Worm (Caenorhabditis elegans): ENCODE measurements around the gene mrpl-32.

mrpl-32 gene

DNA sequence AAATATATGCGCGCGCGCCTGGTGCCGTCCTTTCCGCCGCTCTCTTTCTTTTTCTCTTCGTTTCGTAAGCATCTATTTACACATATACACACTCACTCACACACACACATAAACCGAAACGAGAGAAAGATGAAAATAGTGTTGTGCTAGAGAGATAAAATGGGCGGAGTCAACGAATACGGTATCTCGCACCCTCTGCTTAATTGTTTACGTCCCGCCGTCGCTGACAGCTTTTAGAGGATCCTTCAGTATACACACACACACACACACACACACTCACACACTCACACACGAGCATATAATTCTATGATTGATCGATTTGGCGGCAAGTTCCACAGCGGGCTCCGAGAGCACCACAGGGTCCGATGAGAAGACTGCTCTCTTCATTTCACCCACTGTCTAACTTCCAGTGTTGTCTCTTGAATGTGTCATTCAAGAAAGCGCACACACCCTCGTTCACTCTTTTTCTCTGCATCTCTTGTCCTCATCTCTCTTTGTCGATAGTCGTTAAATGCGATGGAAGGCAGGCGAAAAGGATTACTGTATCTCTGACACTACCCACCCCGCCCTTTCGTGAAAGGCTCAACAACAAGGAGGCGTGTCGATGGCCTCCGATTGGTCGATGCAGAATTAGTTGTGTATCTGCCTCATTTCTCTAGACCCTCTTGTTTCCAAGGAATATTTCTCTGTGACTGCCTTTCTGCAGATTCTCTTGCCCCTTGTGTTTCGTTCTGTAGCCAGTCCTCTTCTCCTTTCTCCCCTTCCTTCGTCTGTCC, 32.2 kb upstream of the mrpl-32 start (continued):
- TF ChIP-seq B0261.1 (tag; optimal IDR thresholded peaks at IDR 0.05) (no peak), snpc-1.3 (tag; optimal IDR thresholded peaks at IDR 0.05; ENCODE audit: insufficient read depth) (no peak), nhr-179 (tag; optimal IDR thresholded peaks at IDR 0.05) (no peak), bed-1 (GFP tag; IDR thresholded peaks at IDR 0.05) (no peak), ZK185.1 (tag; optimal IDR thresholded peaks at IDR 0.05; ENCODE audit: poor library complexity, severe bottlenecking) (peak; percentile 41), lsl-1 (GFP tag; optimal IDR thresholded peaks at IDR 0.05) (no peak), Y79H2A.3 (GFP tag; conservative IDR thresholded peaks at IDR 0.05) (no peak), attf-5 (GFP tag; optimal IDR thresholded peaks at IDR 0.05) (peak; percentile 93), snpc-1.1 (tag; optimal IDR thresholded peaks at IDR 0.05; ENCODE audit: insufficient read depth) (peak; percentile 22), cebp-2 (GFP tag; IDR thresholded peaks at IDR 0.05) (no peak), hlh-26 (GFP tag; conservative IDR thresholded peaks at IDR 0.05) (no peak), egl-44 (GFP tag; IDR thresholded peaks at IDR 0.05) (no peak), ama-1 (optimal IDR thresholded peaks at IDR 0.05) (no peak), ama-1 (GFP tag; optimal IDR thresholded peaks at IDR 0.05) (no peak), egrh-3 (GFP tag; IDR thresholded peaks at IDR 0.05) (no peak), D2030.7 (GFP tag; IDR thresholded peaks at IDR 0.05) (no peak), ztf-18 (tag; optimal IDR thresholded peaks at IDR 0.05) (peak; percentile 69), mcd-1 (GFP tag; IDR thresholded peaks at IDR 0.05) (peak; percentile 73), fkh-3 (tag; optimal IDR thresholded peaks at IDR 0.05) (no peak), lin-35 (GFP tag; optimal IDR thresholded peaks at IDR 0.05) (peak in 1 of 3 experiments; percentile 81), lin-54 (GFP tag; optimal IDR thresholded peaks at IDR 0.05) (peak; percentile 62), rec-8 (tag; optimal IDR thresholded peaks at IDR 0.05) (no peak), unc-130 (GFP tag; optimal IDR thresholded peaks at IDR 0.05) (no peak), sdz-38 (tag; optimal IDR thresholded peaks at IDR 0.05) (no peak), lsy-27 (tag; optimal IDR thresholded peaks at IDR 0.05; ENCODE audit: borderline replicate concordance, insufficient read depth) (no peak), K11D2.4 (GFP tag; IDR thresholded peaks at IDR 0.05) (peak; percentile 62; the same call in 1 of the 2 replicates), ccch-3 (GFP tag; optimal IDR thresholded peaks at IDR 0.05) (no peak), tbp1 (GFP tag; optimal IDR thresholded peaks at IDR 0.05) (peak; percentile 45), hrde-1 (tag; optimal IDR thresholded peaks at IDR 0.05; ENCODE audit: borderline replicate concordance) (no peak), F37B4.10 (GFP tag; IDR thresholded peaks at IDR 0.05) (no peak), cebp-1 (GFP tag; IDR thresholded peaks at IDR 0.05) (no peak; the same call in 1 of the 2 replicates), cebp-1 (tag; optimal IDR thresholded peaks at IDR 0.05) (peak; percentile 88), B0336.3 (GFP tag; IDR thresholded peaks at IDR 0.05) (peak; percentile 80), let-607 (tag; optimal IDR thresholded peaks at IDR 0.05) (peak; percentile 42 to 88), F39B2.1 (GFP tag; IDR thresholded peaks at IDR 0.05) (no peak), athp-1 (tag; optimal IDR thresholded peaks at IDR 0.05) (peak; percentile 47), somi-1 (GFP tag; optimal IDR thresholded peaks at IDR 0.05) (peak; percentile 42), tlf-1 (GFP tag; optimal IDR thresholded peaks at IDR 0.05) (peak; percentile 70), Y56A3A.18 (GFP tag; IDR thresholded peaks at IDR 0.05) (peak; percentile 73; the same call in 1 of the 2 replicates), mel-28 (tag; optimal IDR thresholded peaks at IDR 0.05; ENCODE audit: borderline replicate concordance) (no peak), ets-4 (GFP tag; optimal IDR thresholded peaks at IDR 0.05) (peak; percentile 64), aptf-2 (GFP tag; conservative IDR thresholded peaks at IDR 0.05) (no peak), let-526 (GFP tag; IDR thresholded peaks at IDR 0.05) (peak; percentile 61; the same call in 1 of the 2 replicates), hlh-12 (tag; optimal IDR thresholded peaks at IDR 0.05) (no peak), K12H6.12 (tag; optimal IDR thresholded peaks at IDR 0.05) (peak; percentile 99), rcor-1 (GFP tag; IDR thresholded peaks at IDR 0.05) (no peak)
